Worm (Caenorhabditis elegans): ENCODE data around the gene str-185.

Gene str-185

DNA sequence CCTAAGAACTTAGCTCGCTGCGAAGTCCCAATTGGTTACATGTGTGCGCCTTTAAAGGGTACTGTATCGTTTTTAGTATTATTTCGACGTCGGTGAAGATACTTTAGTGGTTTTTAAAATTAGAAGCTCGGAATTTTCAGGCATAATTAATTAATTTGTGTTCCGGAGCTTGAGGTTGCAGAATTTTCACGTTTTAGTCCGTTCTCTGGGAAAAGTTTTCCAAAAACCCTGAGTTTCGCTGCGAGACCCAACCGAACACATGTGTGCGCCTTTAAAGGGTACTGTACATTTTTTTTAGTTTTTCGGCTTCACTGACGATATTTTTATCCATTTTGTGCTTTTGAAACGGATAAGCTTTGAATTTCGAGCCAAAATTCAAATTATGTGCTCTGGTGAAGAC lies 36.3 kb downstream of the str-185 start (continued):
- TF ChIP-seq ets-4 (GFP tag; optimal IDR thresholded peaks at IDR 0.05) (no peak), chd-7 (tag; optimal IDR thresholded peaks at IDR 0.05) (no peak), athp-1 (tag; optimal IDR thresholded peaks at IDR 0.05) (peak; percentile 1), ceh-91 (GFP tag; IDR thresholded peaks at IDR 0.05) (peak; percentile 63), K12H6.12 (tag; optimal IDR thresholded peaks at IDR 0.05) (no peak), dox-1 (GFP tag; IDR thresholded peaks at IDR 0.05) (no peak; the same call in 1 of the 2 replicates), F57C9.4 (tag; optimal IDR thresholded peaks at IDR 0.05) (no peak), F22D6.2 (tag; optimal IDR thresholded peaks at IDR 0.05) (no peak), atf-7 (tag; optimal IDR thresholded peaks at IDR 0.05) (no peak), unc-62 (GFP tag; optimal IDR thresholded peaks at IDR 0.05) (no peak), madf-10 (tag; optimal IDR thresholded peaks at IDR 0.05) (no peak), tlf-1 (GFP tag; optimal IDR thresholded peaks at IDR 0.05) (peak; percentile 32), sdz-38 (tag; optimal IDR thresholded peaks at IDR 0.05) (no peak), tbx-9 (tag; optimal IDR thresholded peaks at IDR 0.05; ENCODE audit: borderline replicate concordance) (no peak), nhr-80 (tag; optimal IDR thresholded peaks at IDR 0.05) (no peak), lin-35 (GFP tag; optimal IDR thresholded peaks at IDR 0.05) (no peak), aptf-2 (GFP tag; conservative IDR thresholded peaks at IDR 0.05) (0 out of 2 replicates have a peak, but pooled peaks have one; percentile 18), snpc-4 (GFP tag; optimal IDR thresholded peaks at IDR 0.05) (peak; percentile 6), snpc-4 (tag; optimal IDR thresholded peaks at IDR 0.05) (peak in 1 of 4 experiments; percentile 56), ceh-79 (tag; optimal IDR thresholded peaks at IDR 0.05) (no peak), hsf-1 (GFP tag; IDR thresholded peaks at IDR 0.05) (peak; percentile 48; the same call in 1 of the 2 replicates), madf-3 (GFP tag; IDR thresholded peaks at IDR 0.05) (peak; percentile 75; the same call in 1 of the 2 replicates), bed-1 (GFP tag; IDR thresholded peaks at IDR 0.05) (no peak), ceh-100 (GFP tag; IDR thresholded peaks at IDR 0.05) (no peak), F39B2.1 (GFP tag; IDR thresholded peaks at IDR 0.05) (no peak), hlh-12 (tag; optimal IDR thresholded peaks at IDR 0.05) (no peak), attf-5 (GFP tag; optimal IDR thresholded peaks at IDR 0.05) (no peak), ztf-25 (GFP tag; IDR thresholded peaks at IDR 0.05) (no peak), nhr-120 (GFP tag; IDR thresholded peaks at IDR 0.05) (no peak), mxl-1 (tag; optimal IDR thresholded peaks at IDR 0.05) (no peak), lin-40 (tag; optimal IDR thresholded peaks at IDR 0.05) (no peak), B0261.1 (tag; optimal IDR thresholded peaks at IDR 0.05) (no peak), nfya-1 (tag; optimal IDR thresholded peaks at IDR 0.05; ENCODE audit: borderline replicate concordance, insufficient read depth) (no peak), ztf-6 (GFP tag; IDR thresholded peaks at IDR 0.05) (no peak), Y56A3A.18 (GFP tag; IDR thresholded peaks at IDR 0.05) (no peak), F55B11.4 (tag; optimal IDR thresholded peaks at IDR 0.05; ENCODE audit: borderline replicate concordance, insufficient read depth) (no peak), efl-1 (GFP tag; optimal IDR thresholded peaks at IDR 0.05) (no peak), mes-4 (tag; optimal IDR thresholded peaks at IDR 0.05) (no peak), cebp-1 (GFP tag; IDR thresholded peaks at IDR 0.05) (no peak), cebp-1 (tag; optimal IDR thresholded peaks at IDR 0.05) (no peak), B0019.2 (GFP tag; conservative IDR thresholded peaks at IDR 0.05) (0 out of 2 replicates have a peak, but pooled peaks have one; percentile 5), hmg-20 (GFP tag; IDR thresholded peaks at IDR 0.05) (no peak), dpl-1 (GFP tag; optimal IDR thresholded peaks at IDR 0.05) (no peak), nhr-90 (tag; optimal IDR thresholded peaks at IDR 0.05) (no peak), mel-28 (tag; optimal IDR thresholded peaks at IDR 0.05; ENCODE audit: borderline replicate concordance) (no peak), somi-1 (GFP tag; optimal IDR thresholded peaks at IDR 0.05) (no peak), T26A5.8 (tag; optimal IDR thresholded peaks at IDR 0.05) (no peak), zim-3 (tag; optimal IDR thresholded peaks at IDR 0.05) (no peak), Y53G8AR.9 (GFP tag; conservative IDR thresholded peaks at IDR 0.05) (peak; percentile 41; the same call in 1 of the 2 replicates), aptf-3 (GFP tag; IDR thresholded peaks at IDR 0.05) (no peak)
